Fruit fly (Drosophila melanogaster): ENCODE results near the gene CG7714.

Gene CG7714

dm6 chr3R:18732381-18732780 is 6.1 kb upstream of the CG7714 start, which contains the start of gene CG14302:
CG14302 (plus strand) TSS chr3R:18732681.
- TF ChIP-seq CG13204 (GFP tag; optimal IDR thresholded peaks at IDR 0.05) = no peak
- no peak for TF ChIP-seq CG9948 (tag; optimal IDR thresholded peaks at IDR 0.05)
- TF ChIP-seq Pif1B (GFP tag; optimal IDR thresholded peaks at IDR 0.05) = no peak

DNA sequence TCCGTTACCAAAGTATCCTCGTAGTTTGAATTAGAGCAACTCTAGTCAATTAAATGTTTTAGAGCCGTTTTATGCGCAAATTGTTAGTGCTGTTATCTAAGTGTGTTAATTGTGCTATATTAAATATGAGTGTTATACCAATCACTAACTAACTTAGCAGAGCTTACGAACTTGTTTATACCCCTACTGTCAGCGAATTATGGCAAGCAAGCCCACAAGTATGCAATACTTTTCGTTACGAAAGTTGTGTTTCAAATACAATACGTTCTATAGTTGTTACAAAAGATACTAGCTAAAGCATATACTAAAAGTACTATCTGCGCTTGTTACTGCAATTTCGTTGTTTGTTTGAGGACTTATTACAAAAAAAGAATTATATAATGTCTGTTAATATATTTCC is 5.0 kb upstream of the CG7714 start:
- TF ChIP-seq CG32121 (GFP tag; IDR thresholded peaks at IDR 0.05) = no peak
- TF ChIP-seq Pif1B (GFP tag; optimal IDR thresholded peaks at IDR 0.05) = no peak
- TF ChIP-seq CG8301 (tag; optimal IDR thresholded peaks at IDR 0.05) = no peak
- TF ChIP-seq CG15710 (tag; optimal IDR thresholded peaks at IDR 0.05) = no peak
- no peak for TF ChIP-seq CG4496 (GFP tag; IDR thresholded peaks at IDR 0.05)
- no peak for TF ChIP-seq CG9948 (tag; optimal IDR thresholded peaks at IDR 0.05)
- no peak for TF ChIP-seq CG13204 (GFP tag; optimal IDR thresholded peaks at IDR 0.05)
- no peak for TF ChIP-seq CG10348 (GFP tag; IDR thresholded peaks at IDR 0.05)
- TF ChIP-seq CG14655 (GFP tag; optimal IDR thresholded peaks at IDR 0.05) = no peak
- TF ChIP-seq Snoo (tag; optimal IDR thresholded peaks at IDR 0.05) = no peak
- no peak for TF ChIP-seq CG8159 (tag; optimal IDR thresholded peaks at IDR 0.05)
- TF ChIP-seq Ets98B (GFP tag; IDR thresholded peaks at IDR 0.05) = no peak
- TF ChIP-seq CG17806 (tag; optimal IDR thresholded peaks at IDR 0.05) = no peak

DNA sequence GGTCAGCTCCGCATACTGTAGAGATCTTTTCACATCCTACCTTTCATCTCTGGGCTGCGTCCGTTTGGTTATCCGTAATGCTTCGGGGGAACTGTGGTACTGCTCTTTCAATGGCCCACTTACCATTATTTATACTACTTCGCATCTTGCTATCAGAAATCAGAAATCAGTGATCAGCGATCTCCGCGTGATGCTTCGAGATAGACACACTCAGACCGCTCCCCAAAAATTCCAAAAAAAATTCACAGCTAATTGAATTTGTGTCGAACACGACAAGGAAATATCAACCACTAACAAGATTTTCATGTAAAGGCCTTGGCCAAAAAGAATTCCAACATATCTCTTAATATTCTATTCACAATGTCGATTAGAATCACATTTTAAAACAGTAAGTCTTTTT is 2.1 kb upstream of the CG7714 start, which contains the start of gene CG7715:
CG7715 (minus strand) TSS at position 101 of the 400 bp plus-strand sequence.
- TF ChIP-seq D1 (tag; optimal IDR thresholded peaks at IDR 0.05) = no peak
- TF ChIP-seq rn (GFP tag; IDR thresholded peaks at IDR 0.05) = no peak
- TF ChIP-seq CG10348 (GFP tag; IDR thresholded peaks at IDR 0.05) = no peak
- no peak for TF ChIP-seq CG15710 (tag; optimal IDR thresholded peaks at IDR 0.05)
- no peak for TF ChIP-seq CG4496 (GFP tag; IDR thresholded peaks at IDR 0.05)
- no peak for TF ChIP-seq CG17806 (tag; optimal IDR thresholded peaks at IDR 0.05)
- no peak for TF ChIP-seq Pif1B (GFP tag; optimal IDR thresholded peaks at IDR 0.05)
- no peak for TF ChIP-seq CG13204 (GFP tag; optimal IDR thresholded peaks at IDR 0.05)
- TF ChIP-seq EcR (GFP tag; optimal IDR thresholded peaks at IDR 0.05) = no peak
- TF ChIP-seq CG34367 (tag; optimal IDR thresholded peaks at IDR 0.05) = no peak
- TF ChIP-seq CG14655 (GFP tag; optimal IDR thresholded peaks at IDR 0.05) = no peak
- TF ChIP-seq gl (tag; optimal IDR thresholded peaks at IDR 0.05) = no peak
- TF ChIP-seq CG9948 (tag; optimal IDR thresholded peaks at IDR 0.05) = no peak
- no peak for TF ChIP-seq CG12605 (GFP tag; IDR thresholded peaks at IDR 0.05)
- no peak for TF ChIP-seq CG32121 (GFP tag; IDR thresholded peaks at IDR 0.05)
- no peak for TF ChIP-seq Pif1A (GFP tag; optimal IDR thresholded peaks at IDR 0.05)
- TF ChIP-seq Snoo (tag; optimal IDR thresholded peaks at IDR 0.05) = no peak

DNA sequence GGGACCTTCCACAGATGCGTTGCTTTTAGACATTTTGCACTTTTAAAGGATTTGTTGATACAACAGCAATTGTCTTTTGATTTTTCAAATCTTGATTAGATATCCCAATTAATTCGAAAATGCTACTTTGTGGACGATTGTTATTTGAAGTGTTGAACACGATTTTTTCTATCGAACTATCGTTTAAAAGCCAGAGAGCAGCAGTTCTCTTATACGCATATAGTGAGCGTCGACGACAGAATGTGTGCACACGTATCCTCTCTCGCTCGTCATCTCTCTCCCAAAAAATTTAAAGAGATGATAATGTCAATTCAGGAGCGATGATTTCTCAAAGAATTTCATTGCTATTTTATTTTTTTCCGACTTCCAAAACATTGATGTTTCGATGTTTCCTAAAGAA is 3.7 kb downstream of the CG7714 start, which contains the start of gene CG34283:
CG34283 (minus strand) TSS at position 101 of the 400 bp plus-strand sequence.
- TF ChIP-seq CG13204 (GFP tag; optimal IDR thresholded peaks at IDR 0.05) (no peak), gl (tag; optimal IDR thresholded peaks at IDR 0.05) (no peak), Ets98B (GFP tag; IDR thresholded peaks at IDR 0.05) (no peak), CG8301 (tag; optimal IDR thresholded peaks at IDR 0.05) (no peak), CG32121 (GFP tag; IDR thresholded peaks at IDR 0.05) (no peak), CG12605 (GFP tag; IDR thresholded peaks at IDR 0.05) (no peak), CG9948 (tag; optimal IDR thresholded peaks at IDR 0.05) (no peak), fd96Ca (GFP tag; IDR thresholded peaks at IDR 0.05) (no peak), Snoo (tag; optimal IDR thresholded peaks at IDR 0.05) (no peak), CG8159 (tag; optimal IDR thresholded peaks at IDR 0.05) (no peak), CG17806 (tag; optimal IDR thresholded peaks at IDR 0.05) (no peak), CG14655 (GFP tag; optimal IDR thresholded peaks at IDR 0.05) (no peak), D1 (tag; optimal IDR thresholded peaks at IDR 0.05) (no peak), rn (GFP tag; IDR thresholded peaks at IDR 0.05) (no peak), CG15710 (tag; optimal IDR thresholded peaks at IDR 0.05) (no peak), CG10348 (GFP tag; IDR thresholded peaks at IDR 0.05) (no peak)

dm6 chr3R:18721368-18721767 is 4.9 kb downstream of the CG7714 start:
- TF ChIP-seq CG9948 (tag; optimal IDR thresholded peaks at IDR 0.05) = no peak
- no peak for TF ChIP-seq CG34367 (tag; optimal IDR thresholded peaks at IDR 0.05)
- no peak for TF ChIP-seq CG13204 (GFP tag; optimal IDR thresholded peaks at IDR 0.05)
- TF ChIP-seq CG12605 (GFP tag; IDR thresholded peaks at IDR 0.05) = no peak
- no peak for TF ChIP-seq rn (GFP tag; IDR thresholded peaks at IDR 0.05)
- no peak for TF ChIP-seq gl (tag; optimal IDR thresholded peaks at IDR 0.05)
- no peak for TF ChIP-seq CG32121 (GFP tag; IDR thresholded peaks at IDR 0.05)
- TF ChIP-seq Pif1B (GFP tag; optimal IDR thresholded peaks at IDR 0.05) = no peak
- TF ChIP-seq CG10348 (GFP tag; IDR thresholded peaks at IDR 0.05) = no peak
- no peak for TF ChIP-seq CG14655 (GFP tag; optimal IDR thresholded peaks at IDR 0.05)
- TF ChIP-seq CG8159 (tag; optimal IDR thresholded peaks at IDR 0.05) = no peak
- TF ChIP-seq Snoo (tag; optimal IDR thresholded peaks at IDR 0.05) = no peak

dm6 chr3R:18719767-18720341 is 6.4 kb downstream of the CG7714 start:
- TF ChIP-seq CG15710 (tag; optimal IDR thresholded peaks at IDR 0.05) (peak; percentile 73), CG32121 (GFP tag; IDR thresholded peaks at IDR 0.05) (no peak), EcR (GFP tag; optimal IDR thresholded peaks at IDR 0.05) (no peak), CG8159 (tag; optimal IDR thresholded peaks at IDR 0.05) (peak; percentile 79), D1 (tag; optimal IDR thresholded peaks at IDR 0.05) (no peak), CG10348 (GFP tag; IDR thresholded peaks at IDR 0.05) (no peak), CG12605 (GFP tag; IDR thresholded peaks at IDR 0.05) (no peak; the same call in 1 of the 2 replicates), Pif1B (GFP tag; optimal IDR thresholded peaks at IDR 0.05) (peak; percentile 43), CG8301 (tag; optimal IDR thresholded peaks at IDR 0.05) (no peak), CG17806 (tag; optimal IDR thresholded peaks at IDR 0.05) (no peak), Snoo (tag; optimal IDR thresholded peaks at IDR 0.05) (no peak), gl (tag; optimal IDR thresholded peaks at IDR 0.05) (peak; percentile 41), CG9948 (tag; optimal IDR thresholded peaks at IDR 0.05) (no peak), rn (GFP tag; IDR thresholded peaks at IDR 0.05) (no peak), fd96Ca (GFP tag; IDR thresholded peaks at IDR 0.05) (no peak; the same call in 2 of the 3 replicates), CG34367 (tag; optimal IDR thresholded peaks at IDR 0.05) (peak; percentile 37), CG14655 (GFP tag; optimal IDR thresholded peaks at IDR 0.05) (peak; percentile 42), Pif1A (GFP tag; optimal IDR thresholded peaks at IDR 0.05) (peak; percentile 53), CG13204 (GFP tag; optimal IDR thresholded peaks at IDR 0.05) (peak; percentile 9)
